Fruit fly (Drosophila melanogaster): ENCODE measurements around the gene Hs3st-B.

Hs3st-B gene

dm6 chrX:19201630-19202029 is 46.8 kb upstream of the Hs3st-B start, which contains the start of gene CG7990 (continued):
- peak; percentile 56 for TF ChIP-seq CG15514 (GFP tag; optimal IDR thresholded peaks at IDR 0.05)
- TF ChIP-seq MESR4 (GFP tag; optimal IDR thresholded peaks at IDR 0.05) = peak; percentile 2
- TF ChIP-seq stwl (tag; optimal IDR thresholded peaks at IDR 0.05) = peak; percentile 95
- peak; percentile 40; the same call in 1 of the 4 replicates for TF ChIP-seq Dll (GFP tag; IDR thresholded peaks at IDR 0.05; ENCODE audit: partially characterized antibody)
- peak; percentile 27 for TF ChIP-seq CG12659 (GFP tag; optimal IDR thresholded peaks at IDR 0.05)
- TF ChIP-seq Adf1 (GFP tag; IDR thresholded peaks at IDR 0.05) = no peak; the same call in 1 of the 2 replicates
- no peak for TF ChIP-seq sens-2 (GFP tag; IDR thresholded peaks at IDR 0.05)
- TF ChIP-seq CG10654 (GFP tag; optimal IDR thresholded peaks at IDR 0.05) = no peak
- TF ChIP-seq Opbp (GFP tag; IDR thresholded peaks at IDR 0.05; ENCODE audit: partially characterized antibody) = peak; percentile 48; the same call in 1 of the 3 replicates
- TF ChIP-seq hbn (GFP tag; IDR thresholded peaks at IDR 0.05; ENCODE audit: partially characterized antibody) = peak; percentile 48; the same call in 1 of the 2 replicates

dm6 chrX:19208014-19208413 is 40.4 kb upstream of the Hs3st-B start, which contains the start of gene Ulp1:
Ulp1 (minus strand) TSS chrX:19208187.
- TF ChIP-seq ato (GFP tag; IDR thresholded peaks at IDR 0.05; ENCODE audit: partially characterized antibody) (0 out of 2 replicates have a peak, but pooled peaks have one; percentile 38), grau (tag; optimal IDR thresholded peaks at IDR 0.05) (peak; percentile 28), ssp (GFP tag; IDR thresholded peaks at IDR 0.05) (peak; percentile 42; the same call in 1 of the 2 replicates), Rx (GFP tag; IDR thresholded peaks at IDR 0.05) (no peak), CG7745 (tag; optimal IDR thresholded peaks at IDR 0.05) (no peak), CG7372 (GFP tag; IDR thresholded peaks at IDR 0.05) (no peak), CG12219 (GFP tag; optimal IDR thresholded peaks at IDR 0.05) (no peak), repo (GFP tag; optimal IDR thresholded peaks at IDR 0.05) (no peak), CG6175 (GFP tag; IDR thresholded peaks at IDR 0.05) (no peak), Vsx1 (GFP tag; optimal IDR thresholded peaks at IDR 0.05) (peak; percentile 69), sc (optimal IDR thresholded peaks at IDR 0.05) (no peak), sc (GFP tag; optimal IDR thresholded peaks at IDR 0.05) (no peak), CG6813 (GFP tag; optimal IDR thresholded peaks at IDR 0.05) (no peak), NK7.1 (GFP tag; optimal IDR thresholded peaks at IDR 0.05) (no peak), CG15073 (GFP tag; optimal IDR thresholded peaks at IDR 0.05) (no peak), lbe (GFP tag; optimal IDR thresholded peaks at IDR 0.05) (no peak), CG12299 (tag; optimal IDR thresholded peaks at IDR 0.05) (no peak), D (optimal IDR thresholded peaks at IDR 0.05) (no peak), D (GFP tag; optimal IDR thresholded peaks at IDR 0.05) (no peak), pros (GFP tag; optimal IDR thresholded peaks at IDR 0.05) (no peak), bab2 (GFP tag; optimal IDR thresholded peaks at IDR 0.05) (no peak), E2f2 (GFP tag; IDR thresholded peaks at IDR 0.05) (peak; percentile 58), Dref (GFP tag; IDR thresholded peaks at IDR 0.05) (peak; percentile 83), Mad (GFP tag; optimal IDR thresholded peaks at IDR 0.05) (peak; percentile 21), ab (GFP tag; optimal IDR thresholded peaks at IDR 0.05) (no peak), HLH54F (GFP tag; optimal IDR thresholded peaks at IDR 0.05) (peak; percentile 27), CG8478 (optimal IDR thresholded peaks at IDR 0.05) (no peak), CG17186 (GFP tag; optimal IDR thresholded peaks at IDR 0.05) (peak; percentile 52), tap (tag; optimal IDR thresholded peaks at IDR 0.05) (no peak), CG18599 (GFP tag; optimal IDR thresholded peaks at IDR 0.05) (no peak), tgo (GFP tag; IDR thresholded peaks at IDR 0.05) (no peak), Nf-YB (GFP tag; optimal IDR thresholded peaks at IDR 0.05) (no peak), Dfd (GFP tag; optimal IDR thresholded peaks at IDR 0.05) (no peak), CG3407 (GFP tag; optimal IDR thresholded peaks at IDR 0.05) (no peak), Scr (GFP tag; IDR thresholded peaks at IDR 0.05; ENCODE audit: partially characterized antibody) (peak; percentile 39), org-1 (GFP tag; optimal IDR thresholded peaks at IDR 0.05) (no peak), chm (GFP tag; IDR thresholded peaks at IDR 0.05) (no peak), CG6765 (GFP tag; optimal IDR thresholded peaks at IDR 0.05) (no peak), nerfin-2 (GFP tag; IDR thresholded peaks at IDR 0.05; ENCODE audit: partially characterized antibody) (no peak), lmd (GFP tag; IDR thresholded peaks at IDR 0.05) (no peak), disco-r (GFP tag; optimal IDR thresholded peaks at IDR 0.05) (no peak)
